Worm (Caenorhabditis elegans): ENCODE data around the gene nas-12.

The nas-12 gene

ce11 chrIV:10235279-10235829 lies 11.5 kb downstream of the nas-12 start, which contains the start of gene ech-9:
ech-9 (minus strand) TSS chrIV:10235329.
- no peak for TF ChIP-seq pes-1 (GFP tag; IDR thresholded peaks at IDR 0.05)
- TF ChIP-seq F13C5.2 (tag; optimal IDR thresholded peaks at IDR 0.05) = no peak
- no peak for TF ChIP-seq hnd-1 (tag; optimal IDR thresholded peaks at IDR 0.05)
- no peak for TF ChIP-seq ceh-13 (GFP tag; optimal IDR thresholded peaks at IDR 0.05)
- TF ChIP-seq hmg-4 (GFP tag; optimal IDR thresholded peaks at IDR 0.05) = no peak
- no peak for TF ChIP-seq ets-7 (tag; optimal IDR thresholded peaks at IDR 0.05)
- TF ChIP-seq scrt-1 (GFP tag; IDR thresholded peaks at IDR 0.05) = no peak
- TF ChIP-seq tbx-37 (GFP tag; conservative IDR thresholded peaks at IDR 0.05) = no peak
- TF ChIP-seq ceh-36 (tag; optimal IDR thresholded peaks at IDR 0.05) = no peak
- TF ChIP-seq flt-1 (GFP tag; IDR thresholded peaks at IDR 0.05) = no peak
- no peak for TF ChIP-seq hmbx-1 (tag; optimal IDR thresholded peaks at IDR 0.05)
- TF ChIP-seq tra-4 (tag; optimal IDR thresholded peaks at IDR 0.05) = no peak
- no peak for TF ChIP-seq ama-1 (optimal IDR thresholded peaks at IDR 0.05)
- TF ChIP-seq tbx-11 (GFP tag; IDR thresholded peaks at IDR 0.05) = no peak
- TF ChIP-seq aly-1 (tag; optimal IDR thresholded peaks at IDR 0.05) = no peak
- no peak for TF ChIP-seq sea-1 (GFP tag; conservative IDR thresholded peaks at IDR 0.05)
- no peak for TF ChIP-seq B0310.2 (tag; optimal IDR thresholded peaks at IDR 0.05)

- TF ChIP-seq aly-1 (tag; optimal IDR thresholded peaks at IDR 0.05) = no peak
Measured at ce11 chrIV:10236106-10236505, 12.3 kb downstream of the nas-12 start.

DNA sequence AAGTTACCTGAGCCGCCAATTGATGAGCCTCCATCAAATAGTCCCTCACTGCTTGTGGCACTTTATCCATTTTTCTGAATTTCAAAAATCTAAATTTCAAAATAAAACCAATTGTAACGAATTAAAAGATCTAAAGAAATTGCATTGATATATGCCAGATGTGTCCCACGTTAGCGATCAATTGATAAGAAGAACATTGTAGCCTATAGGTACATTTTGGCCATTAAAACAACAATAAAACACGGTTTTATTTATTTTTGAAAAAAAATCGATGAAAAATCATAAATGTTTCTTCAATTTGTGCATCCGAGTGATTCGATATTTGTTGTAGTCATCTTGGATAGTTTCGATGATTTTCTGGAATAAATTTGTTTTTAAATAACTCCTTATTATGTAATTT lies 15.2 kb downstream of the nas-12 start, which contains the start of gene ech-8:
TSS of gene ech-8 (minus strand) at position 132 of the 400 bp plus-strand sequence.
- TF ChIP-seq scrt-1 (GFP tag; IDR thresholded peaks at IDR 0.05) (no peak), hmg-4 (GFP tag; optimal IDR thresholded peaks at IDR 0.05) (no peak), ama-1 (optimal IDR thresholded peaks at IDR 0.05) (no peak)

- TF ChIP-seq hmg-4 (GFP tag; optimal IDR thresholded peaks at IDR 0.05) = no peak
- no peak for TF ChIP-seq pes-1 (GFP tag; IDR thresholded peaks at IDR 0.05)
- no peak for TF ChIP-seq ceh-13 (GFP tag; optimal IDR thresholded peaks at IDR 0.05)
- TF ChIP-seq B0310.2 (tag; optimal IDR thresholded peaks at IDR 0.05) = no peak
- TF ChIP-seq hnd-1 (tag; optimal IDR thresholded peaks at IDR 0.05) = no peak
- TF ChIP-seq flt-1 (GFP tag; IDR thresholded peaks at IDR 0.05) = no peak
- TF ChIP-seq tbx-37 (GFP tag; conservative IDR thresholded peaks at IDR 0.05) = no peak
- TF ChIP-seq tra-4 (tag; optimal IDR thresholded peaks at IDR 0.05) = no peak
- no peak for TF ChIP-seq scrt-1 (GFP tag; IDR thresholded peaks at IDR 0.05)
- TF ChIP-seq F13C5.2 (tag; optimal IDR thresholded peaks at IDR 0.05) = no peak
Measured at ce11 chrIV:10241659-10242058, 17.8 kb downstream of the nas-12 start, which contains the start of gene lipl-7. lipl-7 (minus strand) TSS chrIV:10241823.

DNA sequence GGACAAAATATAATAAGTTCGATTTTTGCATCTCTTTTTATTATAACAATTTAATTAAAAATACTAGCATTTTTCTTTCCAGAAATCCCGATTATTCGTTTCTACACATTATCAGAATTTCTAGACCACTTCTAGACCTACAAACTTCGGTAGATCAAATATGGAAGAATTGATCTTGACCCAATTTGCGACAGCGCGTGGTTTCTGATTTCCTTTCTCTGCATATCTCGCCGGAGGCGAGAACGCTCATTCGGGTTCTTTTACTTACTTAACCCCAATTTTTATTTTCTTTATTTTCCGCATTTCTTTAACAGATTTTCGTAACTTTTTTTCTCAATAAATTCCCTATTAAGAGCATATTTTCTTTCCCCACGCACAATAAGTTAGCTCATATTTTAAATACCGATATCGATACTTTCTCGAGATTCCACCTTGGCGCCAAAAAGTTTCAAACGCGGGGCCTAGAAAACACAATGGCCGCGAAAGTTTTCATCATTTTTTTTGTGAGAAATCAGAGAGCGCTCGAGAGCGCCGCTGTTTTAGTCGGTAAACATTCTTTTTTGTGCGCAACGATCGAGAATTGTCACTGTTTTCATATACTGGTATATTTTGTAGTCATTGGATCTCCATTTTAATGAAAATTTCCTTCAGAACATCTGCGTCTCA lies 18.8 kb downstream of the nas-12 start:
- TF ChIP-seq F13C5.2 (tag; optimal IDR thresholded peaks at IDR 0.05) = no peak
- no peak for TF ChIP-seq hmg-4 (GFP tag; optimal IDR thresholded peaks at IDR 0.05)
- TF ChIP-seq tbx-37 (GFP tag; conservative IDR thresholded peaks at IDR 0.05) = no peak
- no peak for TF ChIP-seq tbx-11 (GFP tag; IDR thresholded peaks at IDR 0.05)
- no peak for TF ChIP-seq aly-1 (tag; optimal IDR thresholded peaks at IDR 0.05)
- TF ChIP-seq ama-1 (optimal IDR thresholded peaks at IDR 0.05) = no peak
- TF ChIP-seq ets-7 (tag; optimal IDR thresholded peaks at IDR 0.05) = no peak
- TF ChIP-seq ceh-36 (tag; optimal IDR thresholded peaks at IDR 0.05) = no peak
- TF ChIP-seq hnd-1 (tag; optimal IDR thresholded peaks at IDR 0.05) = no peak
- no peak for TF ChIP-seq tra-4 (tag; optimal IDR thresholded peaks at IDR 0.05)

DNA sequence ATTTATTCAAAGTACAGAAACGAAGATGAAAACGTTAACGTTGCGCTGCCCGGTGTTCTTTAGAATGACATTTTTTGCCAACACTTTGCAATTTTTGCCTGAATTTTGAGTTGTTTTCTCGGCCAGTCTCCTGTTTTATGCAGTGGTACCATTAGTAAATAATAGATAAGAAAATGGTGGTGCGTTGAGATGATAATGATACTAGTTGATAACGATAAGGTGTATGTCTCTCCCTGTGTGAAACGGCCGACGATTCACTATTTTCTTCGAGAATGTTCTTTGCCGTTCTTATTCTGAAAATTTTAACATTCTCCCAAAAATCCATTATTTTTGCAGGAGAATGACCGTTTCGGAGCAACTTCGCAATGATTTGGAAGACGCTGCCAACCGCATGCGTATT lies 19.5 kb downstream of the nas-12 start, which contains the start of gene tkt-1:
TSS of gene tkt-1 (plus strand) at position 337 of the 400 bp plus-strand sequence.
- TF ChIP-seq F13C5.2 (tag; optimal IDR thresholded peaks at IDR 0.05) = no peak
- TF ChIP-seq tbx-11 (GFP tag; IDR thresholded peaks at IDR 0.05) = no peak
- TF ChIP-seq flt-1 (GFP tag; IDR thresholded peaks at IDR 0.05) = no peak
- no peak for TF ChIP-seq sea-1 (GFP tag; conservative IDR thresholded peaks at IDR 0.05)
- no peak for TF ChIP-seq ceh-13 (GFP tag; optimal IDR thresholded peaks at IDR 0.05)
- no peak for TF ChIP-seq B0310.2 (tag; optimal IDR thresholded peaks at IDR 0.05)
- no peak for TF ChIP-seq hmg-4 (GFP tag; optimal IDR thresholded peaks at IDR 0.05)
- TF ChIP-seq tbx-37 (GFP tag; conservative IDR thresholded peaks at IDR 0.05) = no peak
- TF ChIP-seq ama-1 (optimal IDR thresholded peaks at IDR 0.05) = no peak
- no peak for TF ChIP-seq tra-4 (tag; optimal IDR thresholded peaks at IDR 0.05)

- TF ChIP-seq F13C5.2 (tag; optimal IDR thresholded peaks at IDR 0.05) (no peak), ama-1 (optimal IDR thresholded peaks at IDR 0.05) (no peak), hnd-1 (tag; optimal IDR thresholded peaks at IDR 0.05) (no peak), aly-1 (tag; optimal IDR thresholded peaks at IDR 0.05) (no peak), hmbx-1 (tag; optimal IDR thresholded peaks at IDR 0.05) (no peak), ceh-36 (tag; optimal IDR thresholded peaks at IDR 0.05) (no peak), tra-4 (tag; optimal IDR thresholded peaks at IDR 0.05) (no peak), tbx-37 (GFP tag; conservative IDR thresholded peaks at IDR 0.05) (no peak), sea-1 (GFP tag; conservative IDR thresholded peaks at IDR 0.05) (no peak), pes-1 (GFP tag; IDR thresholded peaks at IDR 0.05) (no peak), scrt-1 (GFP tag; IDR thresholded peaks at IDR 0.05) (no peak), ceh-13 (GFP tag; optimal IDR thresholded peaks at IDR 0.05) (no peak), B0310.2 (tag; optimal IDR thresholded peaks at IDR 0.05) (no peak), ets-7 (tag; optimal IDR thresholded peaks at IDR 0.05) (no peak), flt-1 (GFP tag; IDR thresholded peaks at IDR 0.05) (no peak), tbx-11 (GFP tag; IDR thresholded peaks at IDR 0.05) (no peak)
Measured at ce11 chrIV:10245666-10246210, 21.9 kb downstream of the nas-12 start, which contains the start of gene F01G10.10. F01G10.10 (plus strand) TSS chrIV:10246160.

Data from whole organism, early embryonic.